Fruit fly (Drosophila melanogaster) whole organism, embryonic: ENCODE measurements around the gene CG15882.

Source experiments
- BtbVII ChIP-seq: fragments of 200-800 bp; sonication (Bioruptor generic); optimal IDR thresholded peaks from 3 replicates; lab custom pipeline; 2017; ENCODE audit warnings: missing biosample characterization, mild to moderate bottlenecking, missing genetic modification characterization
- CG10979 ChIP-seq: fragments of 200-800 bp; sonication (Bioruptor generic); optimal IDR thresholded peaks from 2 replicates; lab custom pipeline; 2018; ENCODE audit warnings: missing biosample characterization, mild to moderate bottlenecking, missing genetic modification characterization, moderate library complexity
- CG12104 ChIP-seq: fragments of 200-800 bp; sonication (Bioruptor generic); optimal IDR thresholded peaks from 3 replicates; lab custom pipeline; 2016; ENCODE audit warnings: missing biosample characterization, missing genetic modification characterization
- CG12236 ChIP-seq: fragments of 200-800 bp; sonication (Bioruptor generic); optimal IDR thresholded peaks from 2 replicates; lab custom pipeline; 2016; ENCODE audit warnings: missing biosample characterization, missing genetic modification characterization
- CG12299 ChIP-seq: fragments of 200-800 bp; sonication (Bioruptor generic); optimal IDR thresholded peaks from 2 replicates; lab custom pipeline; 2018; ENCODE audit warnings: missing biosample characterization, mild to moderate bottlenecking, missing genetic modification characterization
- CG13296 ChIP-seq: fragments of 200-800 bp; sonication (Bioruptor generic); optimal IDR thresholded peaks from 3 replicates; lab custom pipeline; 2018; ENCODE audit warnings: missing biosample characterization, mild to moderate bottlenecking, missing genetic modification characterization
- CG15696 ChIP-seq: fragments of 200-800 bp; sonication (Bioruptor generic); optimal IDR thresholded peaks from 2 replicates; lab custom pipeline; 2019; ENCODE audit warnings: missing biosample characterization, mild to moderate bottlenecking, missing genetic modification characterization, moderate library complexity
- CG1603 ChIP-seq: fragments of 200-800 bp; sonication (Bioruptor generic); optimal IDR thresholded peaks from 2 replicates; lab custom pipeline; 2019; ENCODE audit warnings: missing biosample characterization, mild to moderate bottlenecking, missing genetic modification characterization, moderate library complexity
- CG17359 ChIP-seq: fragments of 200-800 bp; sonication (Bioruptor generic); optimal IDR thresholded peaks from 3 replicates; lab custom pipeline; 2018; ENCODE audit warnings: missing biosample characterization, mild to moderate bottlenecking, missing genetic modification characterization, moderate library complexity
- CG17802 ChIP-seq: fragments of 200-800 bp; sonication (Bioruptor generic); optimal IDR thresholded peaks from 2 replicates; lab custom pipeline; 2018; ENCODE audit warnings: missing biosample characterization, mild to moderate bottlenecking, missing genetic modification characterization, moderate library complexity
- CG2116 ChIP-seq: fragments of 200-800 bp; sonication (Bioruptor generic); optimal IDR thresholded peaks from 3 replicates; lab custom pipeline; 2018; ENCODE audit warnings: missing biosample characterization, mild to moderate bottlenecking, missing genetic modification characterization
- CG2120 ChIP-seq: fragments of 200-800 bp; sonication (Bioruptor generic); optimal IDR thresholded peaks from 3 replicates; lab custom pipeline; 2016; ENCODE audit warnings: missing biosample characterization, missing genetic modification characterization
- CG2712 ChIP-seq: fragments of 200-800 bp; optimal IDR thresholded peaks from 3 replicates; lab custom pipeline; 2019; ENCODE audit warnings: missing biosample characterization, mild to moderate bottlenecking, missing genetic modification characterization, moderate library complexity
- CG34422 ChIP-seq: fragments of 200-800 bp; sonication (Bioruptor generic); IDR thresholded peaks from 3 replicates; pipeline ENCODE4 v1.3.6; 2022; ENCODE audit warnings: missing biosample characterization, missing genetic modification characterization
- CG3726 ChIP-seq: fragments of 200-800 bp; sonication (Bioruptor generic); IDR thresholded peaks from 3 replicates; pipeline ENCODE4, ENCODE4 v1.3.6; 2022; ENCODE audit warnings: missing biosample characterization, missing genetic modification characterization
- CG3995 ChIP-seq: fragments of 200-800 bp; sonication (Bioruptor generic); optimal IDR thresholded peaks from 3 replicates; lab custom pipeline; 2016; ENCODE audit warnings: missing biosample characterization, missing genetic modification characterization
- CG6765 ChIP-seq: fragments of 200-800 bp; sonication (Bioruptor generic); optimal IDR thresholded peaks from 3 replicates; lab custom pipeline; 2017; ENCODE audit warnings: missing biosample characterization, mild to moderate bottlenecking, missing genetic modification characterization
- CG7556 ChIP-seq: fragments of 200-800 bp; sonication (Bioruptor generic); optimal IDR thresholded peaks from 2 replicates; lab custom pipeline; 2017; ENCODE audit warnings: missing biosample characterization, mild to moderate bottlenecking, missing genetic modification characterization
- CG7839 ChIP-seq: fragments of 200-800 bp; sonication (Bioruptor generic); optimal IDR thresholded peaks from 3 replicates; lab custom pipeline; 2018; ENCODE audit warnings: missing biosample characterization, mild to moderate bottlenecking, missing genetic modification characterization, moderate library complexity
- CG8388 ChIP-seq: fragments of 200-800 bp; sonication (Bioruptor generic); optimal IDR thresholded peaks from 2 replicates; lab custom pipeline; 2019; ENCODE audit warnings: missing biosample characterization, mild to moderate bottlenecking, missing genetic modification characterization, moderate library complexity
- D ChIP-seq, 2 experiments: fragments of 200-800 bp in 1 of 2; fragments of >200 bp in 1 of 2; sonication (Bioruptor generic) in 1 of 2; optimal IDR thresholded peaks; 2 replicates in 1 of 2; 3 replicates in 1 of 2; lab custom pipeline; 2017; ENCODE audit warnings: mild to moderate bottlenecking in 1 of 2, missing biosample characterization in 1 of 2, missing genetic modification characterization in 1 of 2, missing genetic modification reagents in 1 of 2
- Drgx ChIP-seq: fragments of 200-800 bp; sonication (Bioruptor generic); IDR thresholded peaks from 2 replicates; pipeline ENCODE4 v1.3.6; 2022; ENCODE audit warnings: missing biosample characterization, missing genetic modification characterization
- Ets65A ChIP-seq: fragments of 200-800 bp; sonication (Bioruptor generic); peaks from one replicate; lab custom pipeline; 2016; ENCODE audit warnings: missing biosample characterization, missing genetic modification characterization
- Gug ChIP-seq: fragments of 200-800 bp; sonication (Bioruptor generic); IDR thresholded peaks from 4 replicates; pipeline ENCODE4 v1.3.6; 2022; ENCODE audit warnings: missing biosample characterization, missing genetic modification characterization
- Lim3 ChIP-seq: fragments of 200-800 bp; sonication (Bioruptor generic); IDR thresholded peaks from 2 replicates; pipeline ENCODE4 v1.3.6; 2022; ENCODE audit warnings: missing biosample characterization, missing genetic modification characterization
- Med ChIP-seq: fragments of 200-800 bp; sonication (Bioruptor generic); peaks from one replicate; lab custom pipeline; 2016; ENCODE audit warnings: missing biosample characterization, missing genetic modification characterization, mild to moderate bottlenecking, inconsistent platforms, moderate library complexity
- Mes4 ChIP-seq: fragments of 200-800 bp; sonication (Bioruptor generic); optimal IDR thresholded peaks from 2 replicates; lab custom pipeline; 2016; ENCODE audit warnings: missing biosample characterization, missing genetic modification characterization
- PHDP ChIP-seq: fragments of 200-800 bp; sonication (Bioruptor generic); optimal IDR thresholded peaks from 3 replicates; lab custom pipeline; 2018; ENCODE audit warnings: missing biosample characterization, mild to moderate bottlenecking, missing genetic modification characterization, moderate library complexity
- Sox102F ChIP-seq: fragments of 200-800 bp; sonication (Bioruptor generic); optimal IDR thresholded peaks from 2 replicates; lab custom pipeline; 2018; ENCODE audit warnings: missing biosample characterization, mild to moderate bottlenecking, missing genetic modification characterization, moderate library complexity
- Trl ChIP-seq, 3 experiments: fragments of >200 bp in 2 of 3; fragments of 200-800 bp in 1 of 3; sonication (Bioruptor generic) in 1 of 3; optimal IDR thresholded peaks; 2 replicates in 1 of 3; 3 replicates in 2 of 3; lab custom pipeline; 2016 to 2017; ENCODE audit warnings: missing biosample characterization in 1 of 3, missing genetic modification characterization in 1 of 3
- bsh ChIP-seq, 2 experiments: fragments of 200-800 bp; sonication (Bioruptor generic); optimal IDR thresholded peaks; 2 replicates each; lab custom pipeline; 2017 to 2018; ENCODE audit warnings: mild to moderate bottlenecking in 2 of 2, missing biosample characterization in 2 of 2, missing genetic modification characterization in 2 of 2, moderate library complexity in 1 of 2
- da ChIP-seq: fragments of 200-800 bp; sonication (Bioruptor generic); optimal IDR thresholded peaks from 2 replicates; lab custom pipeline; 2016; ENCODE audit warnings: missing biosample characterization, missing genetic modification characterization
- exex ChIP-seq: fragments of 200-800 bp; sonication (Bioruptor generic); optimal IDR thresholded peaks from 4 replicates; lab custom pipeline; 2018; ENCODE audit warnings: missing biosample characterization, mild to moderate bottlenecking, missing genetic modification characterization, moderate library complexity
- gem ChIP-seq: fragments of 200-800 bp; sonication (Bioruptor generic); optimal IDR thresholded peaks from 2 replicates; lab custom pipeline; 2019; ENCODE audit warnings: missing biosample characterization, mild to moderate bottlenecking, missing genetic modification characterization, moderate library complexity
- lilli ChIP-seq: fragments of 200-800 bp; sonication (Bioruptor generic); optimal IDR thresholded peaks from 3 replicates; lab custom pipeline; 2016; ENCODE audit warnings: missing biosample characterization, missing genetic modification characterization
- phol ChIP-seq: fragments of 200-800 bp; sonication (Bioruptor generic); optimal IDR thresholded peaks from 3 replicates; lab custom pipeline; 2018; ENCODE audit warnings: missing biosample characterization, mild to moderate bottlenecking, missing genetic modification characterization, moderate library complexity
- prd ChIP-seq, 3 experiments: fragments of >200 bp in 2 of 3; fragments of 200-800 bp in 1 of 3; sonication (Bioruptor generic) in 1 of 3; optimal IDR thresholded peaks in 2 of 3; IDR thresholded peaks in 1 of 3; 2 replicates in 2 of 3; 3 replicates in 1 of 3; pipeline versions ENCODE4 v1.3.6 to Lab custom; 2017 to 2022; ENCODE audit warnings: missing biosample characterization in 1 of 3, missing genetic modification characterization in 1 of 3
- sens ChIP-seq: fragments of 200-800 bp; sonication (Bioruptor generic); peaks from one replicate; lab custom pipeline; 2016; ENCODE audit warnings: missing biosample characterization, missing genetic modification characterization
- seq ChIP-seq: fragments of 200-800 bp; sonication (Bioruptor generic); IDR thresholded peaks from 2 replicates; pipeline ENCODE4 v1.3.6; 2022; ENCODE audit warnings: missing biosample characterization, missing genetic modification characterization
- sisA ChIP-seq: fragments of 200-800 bp; sonication (Bioruptor generic); IDR thresholded peaks from 2 replicates; pipeline ENCODE4 v1.3.6; 2022; ENCODE audit warnings: missing biosample characterization, missing genetic modification characterization
- sug ChIP-seq: fragments of 200-800 bp; optimal IDR thresholded peaks from 2 replicates; lab custom pipeline; 2019; ENCODE audit warnings: missing biosample characterization, mild to moderate bottlenecking, missing genetic modification characterization, moderate library complexity
- usp ChIP-seq: fragments of >200 bp; optimal IDR thresholded peaks from 2 replicates; lab custom pipeline; 2017; ENCODE audit warnings: missing biosample characterization, missing genetic modification characterization
- wdn ChIP-seq: fragments of 200-800 bp; sonication (Bioruptor generic); IDR thresholded peaks from 2 replicates; pipeline ENCODE4 v1.3.6; 2022; ENCODE audit warnings: missing biosample characterization, missing genetic modification characterization
- zen ChIP-seq: fragments of 200-800 bp; sonication (Bioruptor generic); optimal IDR thresholded peaks from 3 replicates; lab custom pipeline; 2018; ENCODE audit warnings: missing biosample characterization, mild to moderate bottlenecking, missing genetic modification characterization, moderate library complexity

Gene CG15882

DNA sequence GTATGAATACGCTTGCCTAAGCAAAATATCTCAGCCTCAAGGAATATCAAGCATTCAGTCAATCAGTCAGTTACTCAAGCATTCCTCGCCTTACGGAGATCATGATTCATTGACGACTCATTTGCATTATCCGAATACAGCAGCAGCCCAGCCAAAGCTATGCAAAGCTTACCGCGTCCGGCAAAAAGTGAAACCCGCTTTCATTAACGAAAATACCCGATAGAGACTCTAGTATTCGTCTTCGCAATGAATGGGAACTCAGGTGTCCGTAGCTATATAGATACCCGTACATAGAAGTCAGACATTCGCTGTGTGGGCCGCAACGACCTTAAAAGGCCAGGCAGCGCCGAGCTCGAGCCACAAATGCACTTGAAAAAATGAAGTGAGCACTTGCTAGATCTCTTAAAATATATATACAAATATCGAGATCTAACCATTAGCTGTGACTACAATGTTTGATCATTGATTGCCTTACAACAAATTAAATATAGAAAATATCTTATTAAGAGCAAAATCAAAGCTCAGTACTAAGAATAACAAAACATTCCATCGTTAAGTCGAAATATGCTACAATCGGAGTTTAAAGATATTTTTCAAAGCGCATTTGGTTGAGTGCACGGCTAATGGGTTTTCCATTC lies 20.7 kb upstream of the CG15882 start (continued):
- no peak for TF ChIP-seq CG12236 (GFP tag; lab: Kevin White, UChicago)
- TF ChIP-seq PHDP (tag; lab: Kevin White, UChicago): no peak
- no peak for TF ChIP-seq wdn
- TF ChIP-seq CG8388 (GFP tag; lab: Kevin White, UChicago): no peak
- TF ChIP-seq gem (tag; lab: Kevin White, UChicago): peak; percentile 47
- peak; percentile 13 for TF ChIP-seq CG10979
- peak; percentile 42 for TF ChIP-seq CG7839 (tag; lab: Kevin White, UChicago)
- peak; percentile 19 for TF ChIP-seq Sox102F (GFP tag; lab: Kevin White, UChicago)
- no peak for TF ChIP-seq BtbVII (GFP tag; lab: Kevin White, UChicago)
- 0 out of 2 replicates have a peak, but pooled peaks have one; percentile 6 for TF ChIP-seq sisA (GFP tag; lab: Robert Waterston, UW)
- peak; percentile 3 for TF ChIP-seq CG17359
- no peak for TF ChIP-seq CG3726
- TF ChIP-seq Gug (GFP tag; lab: Robert Waterston, UW): no peak
- peak; percentile 1 for TF ChIP-seq CG7556 (GFP tag; lab: Kevin White, UChicago)
- TF ChIP-seq CG2712 (tag; lab: Kevin White, UChicago): peak; percentile 22
- TF ChIP-seq CG2116: no peak
- TF ChIP-seq bsh (GFP tag; optimal IDR thresholded peaks at IDR 0.05; lab: Kevin White, UChicago): peak; percentile 6 to 52
- TF ChIP-seq sug (tag; lab: Kevin White, UChicago): no peak

DNA sequence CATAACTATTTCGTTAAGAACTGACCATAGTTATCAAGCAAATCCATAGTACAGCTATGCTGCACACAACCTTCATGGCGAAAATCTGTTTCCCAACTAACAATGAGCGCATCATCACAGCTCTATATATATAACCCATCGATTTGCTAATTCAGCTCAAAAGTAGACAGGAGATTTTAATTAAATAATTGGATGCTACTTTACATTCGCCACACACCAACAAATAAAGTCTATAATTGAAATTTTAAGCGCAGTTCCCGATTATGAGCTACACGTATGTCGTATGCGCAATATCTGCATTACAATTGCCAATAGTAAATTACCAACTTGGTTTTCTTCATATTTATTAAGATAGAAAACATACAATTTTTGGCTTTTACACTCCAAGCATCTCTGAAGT lies 11.6 kb upstream of the CG15882 start, which contains the start of gene Obp18a:
Obp18a (minus strand) TSS at position 101 of the 400 bp plus-strand sequence.
- TF ChIP-seq sens (peak; percentile 26), CG2120 (GFP tag; lab: Kevin White, UChicago) (no peak), Med (GFP tag; lab: Kevin White, UChicago) (peak; percentile 24)

DNA sequence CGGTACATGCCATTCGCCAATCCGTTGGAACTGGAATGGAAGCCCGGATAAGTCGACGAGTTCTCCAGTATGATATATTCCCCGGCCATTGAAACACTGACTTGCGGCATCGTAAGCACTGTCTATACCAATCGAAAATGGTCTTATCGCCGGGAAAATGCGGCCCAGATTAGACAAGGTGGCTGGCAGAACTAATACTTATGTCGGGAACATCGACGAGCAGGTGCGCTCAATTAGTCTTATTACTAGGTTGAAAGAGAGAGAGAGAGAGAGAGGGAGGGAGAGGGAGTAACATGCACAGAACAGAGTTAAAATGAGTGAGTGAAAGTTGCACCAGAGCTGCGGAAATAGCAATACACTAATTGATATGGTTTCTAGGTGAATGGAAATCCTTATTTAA lies 3.0 kb upstream of the CG15882 start, which contains the start of gene tgy:
tgy (minus strand) TSS at position 101 of the 400 bp plus-strand sequence.
- peak; percentile 31 for TF ChIP-seq exex (tag; lab: Kevin White, UChicago)
- no peak for TF ChIP-seq seq (GFP tag; lab: Robert Waterston, UW)
- peak; percentile 42 for TF ChIP-seq CG17802
- peak in 1 of 2 experiments; percentile 22 for TF ChIP-seq Trl (optimal IDR thresholded peaks at IDR 0.05; lab: Kevin White, UChicago)
- no peak for TF ChIP-seq Trl (GFP tag; optimal IDR thresholded peaks at IDR 0.05; lab: Kevin White, UChicago)
- TF ChIP-seq CG12299 (tag; lab: Kevin White, UChicago): no peak
- no peak for TF ChIP-seq CG6765 (GFP tag; lab: Kevin White, UChicago)
- no peak for TF ChIP-seq CG34422

DNA sequence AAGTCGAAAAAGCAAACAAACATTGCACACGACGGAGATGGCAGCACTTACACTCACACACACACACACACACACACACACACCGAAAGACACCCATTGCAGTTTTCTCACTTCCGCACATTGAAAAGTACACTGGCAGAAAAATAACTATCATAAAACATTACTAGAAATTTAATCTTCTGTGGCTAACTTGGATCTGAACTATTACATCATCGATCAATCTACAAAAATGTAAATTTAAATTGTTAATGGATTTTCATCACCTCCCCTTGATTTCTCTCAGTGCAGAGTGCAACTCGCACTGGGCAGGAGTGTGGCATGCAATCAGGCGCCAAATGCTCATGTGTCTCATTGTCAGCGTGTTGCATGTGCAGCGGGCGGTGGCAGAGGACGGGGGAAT lies 3.8 kb downstream of the CG15882 start:
- TF ChIP-seq D (optimal IDR thresholded peaks at IDR 0.05; lab: Kevin White, UChicago): no peak
- TF ChIP-seq D (GFP tag; optimal IDR thresholded peaks at IDR 0.05; lab: Kevin White, UChicago): no peak
- no peak for TF ChIP-seq Mes4 (GFP tag; lab: Kevin White, UChicago)
- TF ChIP-seq CG13296 (GFP tag; lab: Kevin White, UChicago): no peak
- TF ChIP-seq exex (tag; lab: Kevin White, UChicago): no peak
- peak; percentile 46 for TF ChIP-seq Drgx
- no peak for TF ChIP-seq CG12104 (GFP tag; lab: Kevin White, UChicago)
- no peak for TF ChIP-seq usp
- TF ChIP-seq CG3995 (GFP tag; lab: Kevin White, UChicago): no peak
- TF ChIP-seq gem (tag; lab: Kevin White, UChicago): peak; percentile 10
- TF ChIP-seq bsh (GFP tag; optimal IDR thresholded peaks at IDR 0.05; lab: Kevin White, UChicago): no peak
- peak; percentile 50 for TF ChIP-seq zen (tag; lab: Kevin White, UChicago)
- peak; percentile 32 for TF ChIP-seq Ets65A (GFP tag; lab: Kevin White, UChicago)
- no peak for TF ChIP-seq prd (optimal IDR thresholded peaks at IDR 0.05; lab: Kevin White, UChicago)
- TF ChIP-seq prd (GFP tag; IDR thresholded peaks at IDR 0.05; lab: Robert Waterston, UW): 0 out of 3 replicates have a peak, but pooled peaks have one; percentile 47
- TF ChIP-seq CG1603 (tag; lab: Kevin White, UChicago): peak; percentile 37
- TF ChIP-seq phol (tag; lab: Kevin White, UChicago): peak; percentile 3
- TF ChIP-seq da (GFP tag; lab: Kevin White, UChicago): no peak
- TF ChIP-seq lilli (GFP tag; lab: Kevin White, UChicago): no peak
- TF ChIP-seq CG15696: peak; percentile 42
- no peak for TF ChIP-seq Lim3 (GFP tag; lab: Robert Waterston, UW)
- TF ChIP-seq Med (GFP tag; lab: Kevin White, UChicago): no peak
